Worm (Caenorhabditis elegans): ENCODE data around the gene dyrb-1.

Gene dyrb-1

DNA sequence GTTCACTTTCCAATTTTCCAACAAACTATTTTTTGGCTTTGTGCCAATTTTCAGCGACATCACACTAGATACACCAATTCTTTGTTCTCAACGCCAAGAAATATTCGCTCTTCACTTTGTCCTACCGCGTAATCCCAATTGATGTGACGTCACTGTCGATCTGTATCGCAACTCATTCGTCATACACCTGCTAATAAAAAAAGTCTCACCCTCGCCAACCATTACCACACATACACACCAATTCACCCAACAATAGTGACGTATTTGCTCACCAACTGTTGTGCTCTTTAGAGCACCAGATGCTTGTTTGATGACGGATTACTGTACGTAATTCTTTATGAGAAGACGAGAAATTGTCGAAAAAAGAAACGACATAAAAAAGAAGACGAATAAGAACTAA lies 43.6 kb downstream of the dyrb-1 start:
- TF ChIP-seq ceh-13 (GFP tag; optimal IDR thresholded peaks at IDR 0.05) (no peak), pes-1 (GFP tag; IDR thresholded peaks at IDR 0.05) (peak; percentile 46; the same call in 1 of the 2 replicates)

DNA sequence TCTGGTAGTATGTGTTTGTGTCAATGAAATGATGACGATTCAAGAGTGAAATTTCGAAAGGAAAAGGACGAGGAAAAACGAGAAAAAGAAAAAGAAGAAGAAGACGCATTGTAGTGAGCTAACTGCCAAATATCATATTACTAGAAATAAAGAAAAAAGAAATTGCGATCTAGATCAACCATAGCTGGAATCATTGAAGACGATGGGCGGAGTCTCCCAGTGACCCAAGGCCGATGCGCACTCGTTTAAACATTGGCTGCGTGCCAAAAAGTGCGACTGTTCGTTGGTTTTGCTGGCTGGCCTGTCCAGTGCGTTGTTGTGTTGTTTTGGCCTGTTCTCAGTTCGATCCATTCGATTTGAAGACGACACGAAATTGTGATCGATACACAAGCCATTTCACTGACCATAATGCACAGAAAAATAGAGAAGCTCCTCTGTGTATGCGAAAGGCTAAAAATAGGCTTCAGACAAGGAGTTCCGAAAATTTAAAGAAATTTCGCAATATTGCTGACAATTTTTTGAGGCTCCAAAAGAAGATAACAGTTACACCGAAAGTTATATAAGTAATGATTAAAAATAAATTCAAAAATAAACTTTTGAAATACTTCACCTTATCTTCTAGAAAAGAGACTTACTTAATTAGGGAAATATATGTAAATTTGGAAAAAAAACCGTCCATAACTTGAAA lies 44.5 kb downstream of the dyrb-1 start:
- TF ChIP-seq hmbx-1 (tag; optimal IDR thresholded peaks at IDR 0.05) (no peak), ceh-36 (tag; optimal IDR thresholded peaks at IDR 0.05) (no peak), scrt-1 (GFP tag; IDR thresholded peaks at IDR 0.05) (no peak), tra-4 (tag; optimal IDR thresholded peaks at IDR 0.05) (no peak), hmg-4 (GFP tag; optimal IDR thresholded peaks at IDR 0.05) (no peak), ama-1 (optimal IDR thresholded peaks at IDR 0.05) (no peak), flt-1 (GFP tag; IDR thresholded peaks at IDR 0.05) (no peak), hnd-1 (tag; optimal IDR thresholded peaks at IDR 0.05) (no peak)

DNA sequence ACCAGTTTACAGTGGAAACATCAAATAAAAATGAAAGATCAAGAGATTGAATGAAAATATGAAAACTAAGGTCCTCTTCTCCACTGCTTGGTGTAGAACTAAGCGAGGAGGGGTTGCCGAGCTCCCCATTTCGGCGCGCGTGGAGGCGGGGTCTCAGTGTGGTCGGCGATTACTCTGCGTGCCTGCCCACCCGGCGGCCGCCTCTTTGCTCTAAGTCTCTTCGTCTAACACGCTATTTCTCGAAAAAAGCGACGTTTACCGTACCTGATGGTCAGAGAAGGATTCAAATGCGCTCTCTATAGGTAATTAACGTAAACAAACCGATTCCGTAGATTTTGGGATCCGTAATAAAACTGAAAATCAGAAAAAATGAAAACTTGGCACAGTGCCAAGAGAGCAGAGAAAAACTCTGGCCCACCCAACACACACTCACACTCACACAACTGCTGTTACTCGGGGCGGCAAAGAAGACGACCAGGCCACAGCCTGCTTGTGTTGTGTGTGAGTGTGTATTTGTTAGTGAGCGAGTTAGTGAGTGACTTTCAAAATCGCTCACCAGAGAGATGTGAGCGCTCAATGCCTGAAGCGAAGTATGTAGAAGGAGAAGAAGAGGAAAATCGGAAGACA lies 45.3 kb downstream of the dyrb-1 start:
- no peak for TF ChIP-seq ets-7 (tag; optimal IDR thresholded peaks at IDR 0.05)
- peak; percentile 22 for TF ChIP-seq hmg-4 (GFP tag; optimal IDR thresholded peaks at IDR 0.05)

DNA sequence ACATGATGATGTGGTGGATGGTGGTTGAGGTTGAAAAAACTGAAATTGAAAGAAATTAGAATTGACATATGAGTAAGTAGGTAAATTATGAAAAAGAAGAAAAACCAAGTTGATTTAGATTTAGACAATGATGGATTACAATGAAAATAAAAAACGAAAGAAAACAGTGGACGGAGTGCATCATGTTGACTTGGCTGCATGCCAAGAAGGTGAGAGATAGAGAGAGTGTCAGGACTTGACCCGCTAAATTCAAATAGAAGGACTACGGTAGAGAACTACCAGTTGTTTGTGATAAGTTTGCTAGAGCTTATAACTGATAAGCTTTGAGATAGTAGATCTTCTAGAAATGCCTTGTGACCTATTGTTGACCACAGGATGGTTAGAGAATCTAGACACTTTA lies 45.8 kb downstream of the dyrb-1 start, which contains the start of gene T24B8.3:
Gene T24B8.3, minus strand, starts transcription at position 39 of the 400 bp plus-strand sequence.
- TF ChIP-seq flt-1 (GFP tag; IDR thresholded peaks at IDR 0.05) (no peak), ama-1 (optimal IDR thresholded peaks at IDR 0.05) (peak; percentile 43)

DNA sequence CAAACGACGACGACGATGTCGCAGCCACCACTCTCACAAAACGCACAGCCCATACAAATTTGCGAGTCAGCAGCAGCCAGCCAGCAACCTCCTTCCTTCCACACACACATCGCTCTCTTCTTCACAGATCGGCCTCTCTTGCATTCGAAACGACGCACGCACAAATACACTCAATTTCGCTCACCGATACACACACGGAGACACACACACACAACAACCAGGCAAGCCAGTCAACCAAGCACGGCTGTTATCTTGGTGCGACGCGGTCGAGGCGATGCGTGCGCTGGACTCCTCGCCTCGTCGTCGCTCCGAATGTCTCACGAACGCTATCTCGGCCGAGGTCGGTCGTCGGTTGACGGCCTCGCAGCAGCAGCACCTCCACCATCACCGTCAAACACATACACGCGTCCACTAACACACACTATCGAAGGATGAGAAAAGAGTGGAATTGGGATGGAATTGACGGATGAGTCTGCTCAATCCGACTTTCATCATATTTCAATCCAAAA lies 46.6 kb downstream of the dyrb-1 start:
- TF ChIP-seq ceh-36 (tag; optimal IDR thresholded peaks at IDR 0.05), result peak; percentile 56
- peak; percentile 80 for TF ChIP-seq F13C5.2 (tag; optimal IDR thresholded peaks at IDR 0.05)
- peak; percentile 72 for TF ChIP-seq pes-1 (GFP tag; IDR thresholded peaks at IDR 0.05)
- TF ChIP-seq scrt-1 (GFP tag; IDR thresholded peaks at IDR 0.05), result 0 out of 2 replicates have a peak, but pooled peaks have one; percentile 34
- peak; percentile 21 for TF ChIP-seq ama-1 (optimal IDR thresholded peaks at IDR 0.05)
- peak; percentile 51 for TF ChIP-seq B0310.2 (tag; optimal IDR thresholded peaks at IDR 0.05)
- no peak for TF ChIP-seq tbx-37 (GFP tag; conservative IDR thresholded peaks at IDR 0.05)
- peak; percentile 94 for TF ChIP-seq hmg-4 (GFP tag; optimal IDR thresholded peaks at IDR 0.05)
- peak; percentile 85 for TF ChIP-seq aly-1 (tag; optimal IDR thresholded peaks at IDR 0.05)
- no peak for TF ChIP-seq hmbx-1 (tag; optimal IDR thresholded peaks at IDR 0.05)
- peak; percentile 68 for TF ChIP-seq sea-1 (GFP tag; conservative IDR thresholded peaks at IDR 0.05)
- no peak for TF ChIP-seq flt-1 (GFP tag; IDR thresholded peaks at IDR 0.05)
- TF ChIP-seq tra-4 (tag; optimal IDR thresholded peaks at IDR 0.05), result peak; percentile 19

DNA sequence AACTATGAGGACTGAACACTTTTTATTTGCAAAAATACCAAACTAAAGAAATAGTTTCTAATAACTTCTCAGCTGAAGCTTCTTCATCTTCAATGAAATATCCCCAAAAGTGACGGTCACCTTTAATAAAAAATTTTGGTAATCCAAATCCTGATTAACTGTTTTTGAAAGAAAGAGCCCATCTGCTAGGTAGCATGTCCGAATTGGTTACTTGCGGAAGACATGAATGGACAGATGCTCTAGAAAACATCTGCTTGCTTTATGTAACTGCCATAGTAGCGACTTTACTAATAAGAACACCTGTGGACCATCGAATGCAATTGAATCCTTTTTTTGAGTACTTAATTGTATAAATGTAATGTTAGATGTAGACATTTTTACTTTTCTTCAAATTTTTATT lies 47.9 kb downstream of the dyrb-1 start:
- TF ChIP-seq hmg-4 (GFP tag; optimal IDR thresholded peaks at IDR 0.05), result no peak
- peak; percentile 79 for TF ChIP-seq ama-1 (optimal IDR thresholded peaks at IDR 0.05)

DNA sequence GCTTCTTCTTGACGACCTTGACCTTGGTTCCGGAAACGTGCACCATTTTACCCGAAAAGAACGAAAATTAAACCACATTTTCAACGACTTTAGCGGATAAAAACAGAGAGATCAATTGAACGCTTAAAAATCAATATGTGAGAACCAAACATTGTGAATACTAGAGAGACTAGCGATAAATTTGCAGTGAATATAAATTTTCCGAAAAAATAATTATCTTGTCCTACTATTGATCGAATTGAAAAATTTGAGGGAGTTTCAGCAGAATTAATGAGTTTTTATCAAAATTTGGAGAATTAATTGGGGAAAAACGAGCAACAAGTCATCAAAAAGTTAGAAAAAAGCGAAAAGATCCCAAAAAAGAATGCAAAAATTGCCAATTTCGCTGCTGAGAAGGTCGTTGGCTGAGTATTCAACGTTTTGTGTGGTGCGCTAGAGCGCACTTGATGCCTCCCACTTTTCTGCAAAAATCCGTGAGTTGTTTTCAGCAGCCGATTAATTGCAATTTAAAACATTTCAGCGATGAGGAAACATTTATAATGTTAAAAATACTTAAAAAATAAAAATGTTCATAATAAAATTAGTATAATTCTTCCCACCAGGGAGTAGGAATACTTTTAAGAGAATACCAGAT lies 49.8 kb downstream of the dyrb-1 start, which contains the start of gene rpl-32:
Gene rpl-32, minus strand, starts transcription at position 51 of the 634 bp plus-strand sequence.
- TF ChIP-seq flt-1 (GFP tag; IDR thresholded peaks at IDR 0.05), result no peak
- TF ChIP-seq F13C5.2 (tag; optimal IDR thresholded peaks at IDR 0.05), result peak; percentile 65
- TF ChIP-seq hmg-4 (GFP tag; optimal IDR thresholded peaks at IDR 0.05), result peak; percentile 51
